Worm (Caenorhabditis elegans) whole organism, midembryonic: Measurements from ENCODE around the gene spp-28.

ENCODE experiments used
- T22C8.4 ChIP-seq: fragments of 200-800 bp; sonication (Bioruptor generic); IDR thresholded peaks from 2 replicates; pipeline ENCODE4 v1.3.6; 2022; ENCODE audit warnings: missing genetic modification characterization, missing compliant biosample characterization
- cog-1 ChIP-seq: sonication (generic microtip); optimal IDR thresholded peaks from 2 replicates; lab custom pipeline; 2016; ENCODE audit warnings: missing genetic modification characterization, missing compliant biosample characterization
- flt-1 ChIP-seq: fragments of 200-800 bp; sonication (Bioruptor generic); IDR thresholded peaks from 2 replicates; pipeline ENCODE4 v1.3.6; 2022; ENCODE audit warnings: missing genetic modification characterization, missing compliant biosample characterization
- klf-2 ChIP-seq: fragments of 200-800 bp; sonication (Bioruptor generic); conservative IDR thresholded peaks from 2 replicates; pipeline ENCODE4 v1.3.6; 2022; ENCODE audit warnings: missing genetic modification reagents, missing genetic modification characterization, missing compliant biosample characterization
- med-1 ChIP-seq: sonication (generic microtip); optimal IDR thresholded peaks from 2 replicates; lab custom pipeline; 2017; ENCODE audit warnings: missing genetic modification characterization, mild to moderate bottlenecking, missing compliant biosample characterization, antibody characterized with exemption, missing genetic modification reagents; ENCODE audit not compliant: insufficient read depth
- ref-1 ChIP-seq: fragments of 200-800 bp; sonication (Bioruptor generic); conservative IDR thresholded peaks from 2 replicates; pipeline ENCODE4 v1.3.6; 2022; ENCODE audit warnings: missing genetic modification reagents, missing genetic modification characterization, missing compliant biosample characterization
- tab-1 ChIP-seq: fragments of 200-800 bp; sonication (Bioruptor generic); IDR thresholded peaks from 2 replicates; pipeline ENCODE4 v1.3.6; 2022; ENCODE audit warnings: missing genetic modification characterization, missing compliant biosample characterization
- ztf-23 ChIP-seq: fragments of 200-800 bp; sonication (Bioruptor generic); IDR thresholded peaks from 2 replicates; pipeline ENCODE4 v1.3.6; 2022; ENCODE audit warnings: missing genetic modification reagents, missing genetic modification characterization, missing compliant biosample characterization
- ztf-29 ChIP-seq: fragments of 200-800 bp; sonication (Bioruptor generic); IDR thresholded peaks from 2 replicates; pipeline ENCODE4 v1.3.6; 2022; ENCODE audit warnings: missing genetic modification reagents, missing genetic modification characterization, missing compliant biosample characterization

Gene spp-28

ce11 chrIII:4190241-4190640 lies at the start of gene spp-28:
Gene spp-28, minus strand, starts transcription at chrIII:4190341.
- no peak for TF ChIP-seq med-1 (GFP tag; lab: Kevin White, UChicago)
- no peak for TF ChIP-seq klf-2
- TF ChIP-seq ztf-29: no peak
- TF ChIP-seq ztf-23 (GFP tag; lab: Robert Waterston, UW): no peak
- no peak for TF ChIP-seq cog-1 (tag; lab: Kevin White, UChicago)

ce11 chrIII:4237660-4238059 lies 47.5 kb upstream of the spp-28 start:
- TF ChIP-seq T22C8.4: no peak
- TF ChIP-seq cog-1 (tag; lab: Kevin White, UChicago): peak; percentile 89
- TF ChIP-seq flt-1: 0 out of 2 replicates have a peak, but pooled peaks have one; percentile 44
- TF ChIP-seq ztf-29: no peak
- no peak for TF ChIP-seq ref-1 (GFP tag; lab: Robert Waterston, UW)
- no peak for TF ChIP-seq tab-1 (GFP tag; lab: Robert Waterston, UW)
- no peak for TF ChIP-seq med-1 (GFP tag; lab: Kevin White, UChicago)
- TF ChIP-seq ztf-23 (GFP tag; lab: Robert Waterston, UW): 0 out of 2 replicates have a peak, but pooled peaks have one; percentile 36
- no peak for TF ChIP-seq klf-2

DNA sequence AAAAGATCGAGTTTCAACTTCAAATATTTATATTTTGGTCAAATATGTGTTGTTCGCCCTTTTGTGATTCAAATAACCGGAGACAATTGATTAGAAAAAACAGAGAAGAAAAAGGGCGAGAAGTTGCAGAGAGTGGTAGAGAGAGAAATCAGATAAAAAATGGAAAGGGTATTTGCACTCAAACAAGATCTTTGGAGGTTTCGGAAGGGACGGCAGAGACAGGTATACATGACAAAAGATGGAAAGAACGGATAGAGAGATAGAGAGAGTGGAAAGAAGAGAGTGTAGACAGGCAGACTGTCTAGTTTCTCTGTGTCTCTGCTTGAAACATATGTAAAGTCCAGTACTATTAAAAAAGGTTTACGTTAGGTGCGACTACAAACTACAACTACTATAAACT lies 46.0 kb upstream of the spp-28 start:
- TF ChIP-seq T22C8.4 (no peak), cog-1 (tag; lab: Kevin White, UChicago) (no peak), ref-1 (GFP tag; lab: Robert Waterston, UW) (no peak), klf-2 (no peak), med-1 (GFP tag; lab: Kevin White, UChicago) (no peak), ztf-29 (no peak), tab-1 (GFP tag; lab: Robert Waterston, UW) (no peak), flt-1 (no peak)

ce11 chrIII:4234642-4235295 lies 44.6 kb upstream of the spp-28 start:
- TF ChIP-seq tab-1 (GFP tag; lab: Robert Waterston, UW) (no peak), flt-1 (no peak), T22C8.4 (no peak), ref-1 (GFP tag; lab: Robert Waterston, UW) (no peak), klf-2 (no peak), ztf-23 (GFP tag; lab: Robert Waterston, UW) (no peak), ztf-29 (no peak), cog-1 (tag; lab: Kevin White, UChicago) (no peak), med-1 (GFP tag; lab: Kevin White, UChicago) (no peak)

DNA sequence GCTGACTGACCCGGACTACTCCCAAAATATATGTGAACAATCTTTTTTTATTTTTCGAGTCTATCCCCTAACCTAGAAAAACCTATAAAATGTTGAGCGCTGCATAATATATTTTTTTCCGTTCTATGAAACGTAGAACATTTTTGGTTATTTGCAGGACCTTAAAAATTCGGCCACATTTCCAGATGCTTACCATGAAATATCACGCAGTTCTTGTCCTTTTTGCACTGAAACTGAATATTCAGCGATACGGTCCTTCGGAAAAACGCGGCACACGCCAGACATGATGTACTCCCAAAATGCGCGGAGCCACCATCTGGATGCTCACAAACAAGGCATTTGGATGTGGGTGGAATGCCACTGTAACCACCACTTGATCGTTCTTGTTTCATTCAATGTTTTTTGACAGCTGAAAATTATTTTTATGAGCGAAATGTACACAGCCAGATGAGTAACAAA lies 42.7 kb upstream of the spp-28 start, which contains the start of gene nhr-20:
TSS of gene nhr-20 (minus strand) at position 409 of the 459 bp plus-strand sequence.
- TF ChIP-seq klf-2: no peak
- TF ChIP-seq ztf-23 (GFP tag; lab: Robert Waterston, UW): no peak
- TF ChIP-seq cog-1 (tag; lab: Kevin White, UChicago): no peak
- TF ChIP-seq ztf-29: no peak
- no peak for TF ChIP-seq ref-1 (GFP tag; lab: Robert Waterston, UW)
- TF ChIP-seq flt-1: no peak
- TF ChIP-seq T22C8.4: no peak
- TF ChIP-seq med-1 (GFP tag; lab: Kevin White, UChicago): no peak
- TF ChIP-seq tab-1 (GFP tag; lab: Robert Waterston, UW): no peak

- TF ChIP-seq med-1 (GFP tag; lab: Kevin White, UChicago) (no peak), ztf-23 (GFP tag; lab: Robert Waterston, UW) (no peak), cog-1 (tag; lab: Kevin White, UChicago) (no peak), klf-2 (no peak), ref-1 (GFP tag; lab: Robert Waterston, UW) (no peak), tab-1 (GFP tag; lab: Robert Waterston, UW) (no peak), ztf-29 (no peak), T22C8.4 (no peak), flt-1 (no peak)
Measured at ce11 chrIII:4231372-4231771, 41.2 kb upstream of the spp-28 start.

DNA sequence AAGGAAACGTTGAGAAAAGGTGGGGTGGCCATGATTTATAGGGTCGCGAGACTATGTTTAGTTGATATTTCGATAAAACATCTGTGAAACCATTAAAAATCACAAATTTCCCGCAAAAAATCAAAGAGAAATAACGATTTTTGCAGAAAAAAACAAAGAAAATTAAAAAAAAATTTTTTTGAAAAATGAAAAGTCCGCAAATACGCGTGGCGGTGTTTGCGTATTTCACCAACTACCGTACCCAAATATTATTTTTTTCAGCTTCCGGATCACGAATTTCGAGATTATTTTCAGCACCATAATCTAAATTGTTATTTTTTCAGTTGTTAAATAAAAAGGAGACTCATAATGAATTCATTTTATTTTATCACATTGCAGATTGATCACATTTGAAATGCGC lies 40.0 kb upstream of the spp-28 start:
- TF ChIP-seq cog-1 (tag; lab: Kevin White, UChicago) (no peak), flt-1 (no peak), med-1 (GFP tag; lab: Kevin White, UChicago) (no peak), ref-1 (GFP tag; lab: Robert Waterston, UW) (no peak), klf-2 (no peak), ztf-29 (no peak), ztf-23 (GFP tag; lab: Robert Waterston, UW) (no peak), T22C8.4 (no peak), tab-1 (GFP tag; lab: Robert Waterston, UW) (no peak)

DNA sequence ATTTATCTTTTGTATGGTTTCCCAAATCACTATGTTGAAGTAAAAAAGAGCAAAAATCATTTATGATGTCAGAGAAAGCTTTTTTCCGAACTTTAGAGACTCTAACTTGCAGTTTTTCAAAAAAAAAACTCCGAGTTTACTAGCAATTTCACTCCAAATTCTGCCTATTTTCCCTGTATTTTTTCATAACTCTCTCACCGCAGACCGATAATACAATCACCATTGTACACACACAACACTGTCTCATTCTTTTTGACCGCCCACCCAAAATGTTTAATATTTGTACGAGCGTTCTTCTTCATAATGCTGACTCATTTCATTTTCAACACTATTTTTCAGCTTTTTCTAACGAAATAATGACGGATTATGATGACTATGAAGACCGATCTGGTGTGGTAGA lies 38.7 kb upstream of the spp-28 start, which contains the start of gene F43C1.5:
TSS of gene F43C1.5 (plus strand) at position 301 of the 400 bp plus-strand sequence.
- TF ChIP-seq ref-1 (GFP tag; lab: Robert Waterston, UW) (no peak), ztf-29 (no peak), tab-1 (GFP tag; lab: Robert Waterston, UW) (no peak), med-1 (GFP tag; lab: Kevin White, UChicago) (no peak), ztf-23 (GFP tag; lab: Robert Waterston, UW) (no peak), klf-2 (no peak), cog-1 (tag; lab: Kevin White, UChicago) (no peak), T22C8.4 (no peak), flt-1 (no peak)

DNA sequence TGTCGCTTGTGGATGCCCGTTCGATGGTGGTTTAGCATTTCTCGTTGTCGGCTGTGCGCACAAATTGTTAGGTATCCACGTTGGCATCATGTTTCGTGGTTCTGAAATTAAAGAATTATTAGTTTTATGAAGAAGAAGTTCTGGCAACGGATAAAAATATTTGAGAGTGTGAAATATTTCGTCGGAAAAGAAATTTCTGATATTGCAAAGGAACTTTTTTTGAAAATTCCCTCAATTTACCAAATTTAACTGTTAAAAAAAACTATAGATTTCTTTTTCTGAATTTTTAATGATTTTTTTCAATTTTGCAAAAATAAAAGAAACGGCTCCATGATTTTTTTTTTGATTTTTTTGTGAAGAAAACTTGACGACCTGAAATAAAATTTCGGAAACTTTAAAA lies 37.9 kb upstream of the spp-28 start, which contains the start of gene mpk-1:
TSS of gene mpk-1 (minus strand) at position 101 of the 400 bp plus-strand sequence.
- no peak for TF ChIP-seq klf-2
- TF ChIP-seq ref-1 (GFP tag; lab: Robert Waterston, UW): no peak
- TF ChIP-seq cog-1 (tag; lab: Kevin White, UChicago): no peak
- TF ChIP-seq flt-1: no peak
- TF ChIP-seq T22C8.4: no peak
- no peak for TF ChIP-seq med-1 (GFP tag; lab: Kevin White, UChicago)
- TF ChIP-seq ztf-29: no peak

ce11 chrIII:4227363-4227762 lies 37.2 kb upstream of the spp-28 start:
- TF ChIP-seq med-1 (GFP tag; lab: Kevin White, UChicago) (no peak), flt-1 (no peak), ztf-23 (GFP tag; lab: Robert Waterston, UW) (no peak), ztf-29 (no peak), T22C8.4 (no peak), ref-1 (GFP tag; lab: Robert Waterston, UW) (no peak), klf-2 (no peak), cog-1 (tag; lab: Kevin White, UChicago) (no peak), tab-1 (GFP tag; lab: Robert Waterston, UW) (no peak)
